Fruit fly (Drosophila melanogaster): ENCODE measurements around the gene tgo.
A peak's percentile ranks its signal among the peaks of the same experiment; 100 is the strongest.

tgo gene

DNA sequence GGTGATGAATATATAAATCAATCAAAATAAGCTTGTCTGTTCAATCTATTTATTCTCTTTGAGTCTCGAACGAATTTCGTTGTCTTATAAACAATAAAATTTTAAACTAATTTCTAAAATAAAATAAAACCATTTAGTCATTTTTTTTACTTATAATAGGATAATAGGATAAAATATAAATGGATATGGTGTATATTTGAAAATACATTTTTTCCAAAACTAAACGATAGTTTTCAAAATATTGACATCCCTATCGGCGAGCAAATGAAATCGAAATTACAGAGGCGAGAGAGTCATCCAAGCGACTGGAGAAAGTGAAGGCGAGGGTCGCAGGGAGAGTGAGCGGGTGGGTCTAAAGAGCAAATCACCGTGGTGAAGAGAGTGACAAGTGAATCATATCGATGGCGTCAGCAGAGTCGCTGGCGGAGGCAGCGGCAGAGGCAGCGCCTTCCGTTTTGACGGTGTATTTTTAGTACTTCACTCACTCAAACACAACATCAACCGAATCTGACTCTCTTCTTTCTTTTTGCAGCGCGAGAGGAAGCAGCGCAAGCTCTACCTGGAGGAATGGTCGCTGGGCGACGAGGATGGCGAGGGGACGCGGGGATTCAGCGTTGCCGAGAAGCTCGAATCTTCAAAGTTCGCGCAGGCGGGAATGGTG is 37.7 kb upstream of the tgo start (continued):
- TF ChIP-seq CG14050 (GFP tag; IDR thresholded peaks at IDR 0.05), result no peak
- peak; percentile 98 for TF ChIP-seq HLHmδ (GFP tag; optimal IDR thresholded peaks at IDR 0.05)
- no peak for TF ChIP-seq cad (GFP tag; optimal IDR thresholded peaks at IDR 0.05)
- TF ChIP-seq CG2202 (tag; optimal IDR thresholded peaks at IDR 0.05), result peak; percentile 97
- peak; percentile 98 for TF ChIP-seq B-H2 (GFP tag; optimal IDR thresholded peaks at IDR 0.05)
- no peak for TF ChIP-seq CG10959 (GFP tag; IDR thresholded peaks at IDR 0.05)
- TF ChIP-seq Sry-β (GFP tag; optimal IDR thresholded peaks at IDR 0.05), result peak; percentile 79
- peak; percentile 99 for TF ChIP-seq CG13424 (tag; optimal IDR thresholded peaks at IDR 0.05)
- TF ChIP-seq vnd (GFP tag; IDR thresholded peaks at IDR 0.05; ENCODE audit: partially characterized antibody), result no peak
- no peak for TF ChIP-seq her (GFP tag; optimal IDR thresholded peaks at IDR 0.05)
- TF ChIP-seq B-H1 (GFP tag; IDR thresholded peaks at IDR 0.05), result no peak
- TF ChIP-seq CG13296 (GFP tag; optimal IDR thresholded peaks at IDR 0.05), result peak; percentile 99
- TF ChIP-seq CG14860 (GFP tag; IDR thresholded peaks at IDR 0.05; ENCODE audit: partially characterized antibody), result no peak
- TF ChIP-seq Atf3 (GFP tag; optimal IDR thresholded peaks at IDR 0.05), result peak; percentile 56
- TF ChIP-seq CG7357 (GFP tag; IDR thresholded peaks at IDR 0.05), result peak; percentile 84
- TF ChIP-seq CG6854 (GFP tag; optimal IDR thresholded peaks at IDR 0.05), result peak; percentile 98
- TF ChIP-seq tx (GFP tag; optimal IDR thresholded peaks at IDR 0.05), result peak; percentile 39
- peak; percentile 74 for TF ChIP-seq CG1603 (tag; optimal IDR thresholded peaks at IDR 0.05)
- peak; percentile 90 for TF ChIP-seq MTF-1 (GFP tag; optimal IDR thresholded peaks at IDR 0.05; ENCODE audit: borderline replicate concordance)
- peak; percentile 98 for TF ChIP-seq CG14710 (tag; optimal IDR thresholded peaks at IDR 0.05)
- TF ChIP-seq zfh2 (GFP tag; optimal IDR thresholded peaks at IDR 0.05), result peak; percentile 70
- TF ChIP-seq CG17802 (tag; optimal IDR thresholded peaks at IDR 0.05), result peak; percentile 69
- no peak for TF ChIP-seq maf-S (GFP tag; optimal IDR thresholded peaks at IDR 0.05)
- no peak for TF ChIP-seq tna (GFP tag; IDR thresholded peaks at IDR 0.05; ENCODE audit: partially characterized antibody)
- peak; percentile 98 for TF ChIP-seq Dek (tag; optimal IDR thresholded peaks at IDR 0.05)
- TF ChIP-seq CG15011 (GFP tag; optimal IDR thresholded peaks at IDR 0.05), result peak; percentile 97
- TF ChIP-seq Six4 (GFP tag; optimal IDR thresholded peaks at IDR 0.05), result peak; percentile 96
- peak; percentile 56 for TF ChIP-seq Hey (tag; optimal IDR thresholded peaks at IDR 0.05)
- peak; percentile 90 for TF ChIP-seq Deaf1 (tag; optimal IDR thresholded peaks at IDR 0.05)
- peak; percentile 94 for TF ChIP-seq Lhr (GFP tag; optimal IDR thresholded peaks at IDR 0.05)
- TF ChIP-seq sd (tag; optimal IDR thresholded peaks at IDR 0.05), result peak; percentile 93
- TF ChIP-seq BEAF-32 (GFP tag; optimal IDR thresholded peaks at IDR 0.05), result peak; percentile 82
- TF ChIP-seq Ets97D (GFP tag; optimal IDR thresholded peaks at IDR 0.05), result no peak
- TF ChIP-seq NC2β (GFP tag; optimal IDR thresholded peaks at IDR 0.05), result peak; percentile 21
- peak; percentile 50 for TF ChIP-seq CG12744 (GFP tag; optimal IDR thresholded peaks at IDR 0.05)
- peak; percentile 82 for TF ChIP-seq Hsf (GFP tag; optimal IDR thresholded peaks at IDR 0.05)
- no peak for TF ChIP-seq CG10321 (GFP tag; IDR thresholded peaks at IDR 0.05)
- no peak for TF ChIP-seq hth (optimal IDR thresholded peaks at IDR 0.05)
- TF ChIP-seq CG18476 (GFP tag; optimal IDR thresholded peaks at IDR 0.05), result peak; percentile 90
- TF ChIP-seq CG9609 (GFP tag; optimal IDR thresholded peaks at IDR 0.05), result peak; percentile 36
- peak; percentile 66 for TF ChIP-seq Sry-δ (GFP tag; optimal IDR thresholded peaks at IDR 0.05)
- no peak for TF ChIP-seq CG43689 (GFP tag; IDR thresholded peaks at IDR 0.05)
- no peak for TF ChIP-seq CG14965 (GFP tag; optimal IDR thresholded peaks at IDR 0.05; ENCODE audit: borderline replicate concordance)
- TF ChIP-seq CG1647 (GFP tag; optimal IDR thresholded peaks at IDR 0.05), result peak; percentile 71
- TF ChIP-seq Elba2 (GFP tag; optimal IDR thresholded peaks at IDR 0.05), result peak; percentile 29
- no peak for TF ChIP-seq en (GFP tag; optimal IDR thresholded peaks at IDR 0.05)
- peak; percentile 97 for TF ChIP-seq fd3F (GFP tag; optimal IDR thresholded peaks at IDR 0.05)
- TF ChIP-seq jumu (GFP tag; optimal IDR thresholded peaks at IDR 0.05), result peak; percentile 26
- TF ChIP-seq CG12071 (GFP tag; optimal IDR thresholded peaks at IDR 0.05), result peak; percentile 88
- TF ChIP-seq GATAe (GFP tag; conservative IDR thresholded peaks at IDR 0.05), result no peak

Measured in whole organism, embryonic.